Worm (Caenorhabditis elegans) whole organism, L1 larva: ENCODE data around the gene F42A10.7.

Source experiments
- egl-27 ChIP-seq, 2 experiments: fragments of 150-350 bp in 1 of 2; sonication (generic microtip); optimal IDR thresholded peaks; 3 replicates each; lab custom pipeline; 2017 to 2018; ENCODE audit warnings: missing biosample characterization in 2 of 2, missing genetic modification characterization in 2 of 2, missing genetic modification reagents in 2 of 2
- lin-15B ChIP-seq: fragments of 150-350 bp; sonication (generic microtip); optimal IDR thresholded peaks from 3 replicates; lab custom pipeline; 2014; ENCODE audit warnings: missing biosample characterization, missing genetic modification characterization
- nhr-11 ChIP-seq: fragments of 150-350 bp; optimal IDR thresholded peaks from 2 replicates; lab custom pipeline; 2014; ENCODE audit warnings: missing biosample characterization, missing genetic modification characterization
- nhr-12 ChIP-seq: sonication (generic microtip); optimal IDR thresholded peaks from 2 replicates; lab custom pipeline; 2017; ENCODE audit warnings: missing biosample characterization, missing genetic modification characterization
- nhr-77 ChIP-seq: fragments of 150-350 bp; optimal IDR thresholded peaks from 2 replicates; lab custom pipeline; 2014; ENCODE audit warnings: missing biosample characterization, missing genetic modification characterization
- snu-23 ChIP-seq: sonication (generic microtip); optimal IDR thresholded peaks from 2 replicates; lab custom pipeline; 2016; ENCODE audit warnings: missing genetic modification characterization, missing compliant biosample characterization
- unc-62 ChIP-seq: fragments of 150-350 bp; optimal IDR thresholded peaks from 2 replicates; lab custom pipeline; 2014; ENCODE audit warnings: missing biosample characterization, missing genetic modification reagents, missing genetic modification characterization
- zag-1 ChIP-seq: fragments of 150-350 bp; optimal IDR thresholded peaks from 2 replicates; lab custom pipeline; 2014; ENCODE audit warnings: missing biosample characterization, missing genetic modification characterization

DNA sequence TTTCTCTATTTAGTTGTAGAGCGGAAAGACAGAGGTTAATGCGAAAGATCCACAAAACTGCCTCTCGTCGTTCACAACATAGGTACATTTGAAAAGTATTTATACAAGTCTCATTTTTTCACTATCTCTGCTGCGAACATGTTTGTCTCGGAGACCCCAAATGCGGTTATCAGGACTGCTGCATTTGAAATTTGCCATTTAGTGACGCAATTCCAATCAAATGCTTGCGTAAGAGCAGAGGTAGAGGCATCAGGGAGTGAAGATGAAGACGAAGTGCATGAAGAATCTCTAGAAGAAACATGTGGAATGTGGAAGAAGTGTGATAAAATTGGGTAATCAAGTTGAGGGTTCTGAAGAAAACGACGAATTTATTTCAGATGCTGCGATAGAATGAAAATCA is 44.4 kb downstream of the F42A10.7 start:
- TF ChIP-seq egl-27 (tag; optimal IDR thresholded peaks at IDR 0.05; lab: Kevin White, UChicago) = no peak
- no peak for TF ChIP-seq snu-23
- no peak for TF ChIP-seq lin-15B
- no peak for TF ChIP-seq nhr-12 (tag; lab: Kevin White, UChicago)
- no peak for TF ChIP-seq nhr-11 (tag; lab: Kevin White, UChicago)
- no peak for TF ChIP-seq nhr-77
- no peak for TF ChIP-seq unc-62
- TF ChIP-seq zag-1 (tag; lab: Kevin White, UChicago) = no peak
